Fruit fly (Drosophila melanogaster): Measurements from ENCODE around the gene c12.1.

- TF ChIP-seq ttk (optimal IDR thresholded peaks at IDR 0.05) (no peak), h (optimal IDR thresholded peaks at IDR 0.05) (no peak), insv (optimal IDR thresholded peaks at IDR 0.05) (no peak), Myc (optimal IDR thresholded peaks at IDR 0.05) (no peak), Sin3A (optimal IDR thresholded peaks at IDR 0.05) (no peak)
Measured at dm6 chrX:9269825-9270224, 49.2 kb downstream of the c12.1 start, which contains the start of gene CG17440.
